Worm (Caenorhabditis elegans) whole organism, early embryonic: Measurements from ENCODE around the gene F54D10.9.

ENCODE experiments used
- B0310.2 ChIP-seq: sonication (generic microtip); optimal IDR thresholded peaks from 2 replicates; lab custom pipeline; 2016; ENCODE audit warnings: mild to moderate bottlenecking, missing genetic modification characterization, missing compliant biosample characterization
- F13C5.2 ChIP-seq: sonication (generic microtip); optimal IDR thresholded peaks from 2 replicates; lab custom pipeline; 2017; ENCODE audit warnings: mild to moderate bottlenecking, missing genetic modification characterization, inconsistent platforms, missing compliant biosample characterization
- aly-1 ChIP-seq: sonication (generic microtip); optimal IDR thresholded peaks from 2 replicates; lab custom pipeline; 2016; ENCODE audit warnings: missing genetic modification characterization, missing compliant biosample characterization
- ama-1 ChIP-seq: fragments of 150-350 bp; optimal IDR thresholded peaks from 2 replicates; lab custom pipeline; 2014
- ets-7 ChIP-seq: sonication (generic microtip); optimal IDR thresholded peaks from 2 replicates; lab custom pipeline; 2016; ENCODE audit warnings: missing genotype, missing genetic modification characterization, missing compliant biosample characterization
- flt-1 ChIP-seq: fragments of 200-800 bp; sonication (Bioruptor generic); IDR thresholded peaks from 2 replicates; pipeline ENCODE4 v1.3.6; 2022; ENCODE audit warnings: missing genetic modification characterization, missing compliant biosample characterization
- hmbx-1 ChIP-seq: sonication (generic microtip); optimal IDR thresholded peaks from 2 replicates; lab custom pipeline; 2016; ENCODE audit warnings: mild to moderate bottlenecking, missing genetic modification characterization, missing compliant biosample characterization
- hmg-4 ChIP-seq: fragments of 200-800 bp; sonication (Bioruptor generic); optimal IDR thresholded peaks from 2 replicates; lab custom pipeline; 2018; ENCODE audit warnings: mild to moderate bottlenecking, missing genetic modification characterization, missing compliant biosample characterization
- pes-1 ChIP-seq: fragments of 200-800 bp; sonication (Bioruptor generic); IDR thresholded peaks from 2 replicates; pipeline ENCODE4 v1.3.6; 2022; ENCODE audit warnings: missing genetic modification reagents, missing genetic modification characterization, missing compliant biosample characterization
- sea-1 ChIP-seq: fragments of 200-800 bp; sonication (Bioruptor generic); conservative IDR thresholded peaks from 2 replicates; pipeline ENCODE4 v1.3.6; 2022; ENCODE audit warnings: missing genetic modification characterization, missing compliant biosample characterization
- tra-4 ChIP-seq: sonication (generic microtip); optimal IDR thresholded peaks from 2 replicates; lab custom pipeline; 2017; ENCODE audit warnings: missing genetic modification characterization, missing compliant biosample characterization

ce11 chrII:3832383-3832782, at the start of gene F54D10.9:
- TF ChIP-seq pes-1 (GFP tag; lab: Robert Waterston, UW) (no peak), flt-1 (GFP tag; lab: Robert Waterston, UW) (no peak), hmg-4 (no peak), F13C5.2 (tag; lab: Kevin White, UChicago) (no peak), ama-1 (lab: Kevin White, UChicago) (no peak), hmbx-1 (no peak), sea-1 (GFP tag; lab: Robert Waterston, UW) (no peak), B0310.2 (no peak), aly-1 (tag; lab: Kevin White, UChicago) (no peak), ets-7 (tag; lab: Kevin White, UChicago) (no peak), tra-4 (tag; lab: Kevin White, UChicago) (no peak)
